Fruit fly (Drosophila melanogaster) whole organism, embryonic: ENCODE measurements around the gene CG3655.
A peak's percentile ranks its signal among the peaks of the same experiment; 100 is the strongest.

Experiments
- Awh ChIP-seq: fragments of 200-800 bp; sonication (Bioruptor generic); IDR thresholded peaks from 2 replicates; pipeline ENCODE4, ENCODE4 v1.3.6; 2022; ENCODE audit warnings: missing biosample characterization, missing genetic modification characterization
- Blimp-1 ChIP-seq: fragments of 200-800 bp; sonication (Bioruptor generic); optimal IDR thresholded peaks from 3 replicates; lab custom pipeline; 2018; ENCODE audit warnings: missing biosample characterization, missing genetic modification characterization, mild to moderate bottlenecking, moderate library complexity, missing genetic modification reagents
- CG10979 ChIP-seq: fragments of 200-800 bp; sonication (Bioruptor generic); optimal IDR thresholded peaks from 2 replicates; lab custom pipeline; 2018; ENCODE audit warnings: missing biosample characterization, mild to moderate bottlenecking, missing genetic modification characterization, moderate library complexity
- CG11398 ChIP-seq: fragments of 200-800 bp; sonication (Bioruptor generic); optimal IDR thresholded peaks from 2 replicates; lab custom pipeline; 2016; ENCODE audit warnings: missing biosample characterization, missing genetic modification characterization
- CG12104 ChIP-seq: fragments of 200-800 bp; sonication (Bioruptor generic); optimal IDR thresholded peaks from 3 replicates; lab custom pipeline; 2016; ENCODE audit warnings: missing biosample characterization, missing genetic modification characterization
- CG12299 ChIP-seq: fragments of 200-800 bp; sonication (Bioruptor generic); optimal IDR thresholded peaks from 2 replicates; lab custom pipeline; 2018; ENCODE audit warnings: missing biosample characterization, mild to moderate bottlenecking, missing genetic modification characterization
- CG13424 ChIP-seq: fragments of 200-800 bp; sonication (Bioruptor generic); optimal IDR thresholded peaks from 2 replicates; lab custom pipeline; 2019; ENCODE audit warnings: missing biosample characterization, mild to moderate bottlenecking, missing genetic modification characterization, moderate library complexity
- CG16813 ChIP-seq: fragments of 200-800 bp; sonication (Bioruptor generic); IDR thresholded peaks from 3 replicates; pipeline ENCODE4 v1.3.6; 2022; ENCODE audit warnings: missing biosample characterization, missing genetic modification characterization; ENCODE audit not compliant: partially characterized antibody
- CG17385 ChIP-seq: fragments of 200-800 bp; sonication (Bioruptor generic); optimal IDR thresholded peaks from 3 replicates; lab custom pipeline; 2018; ENCODE audit warnings: missing biosample characterization, mild to moderate bottlenecking, missing genetic modification characterization
- CG17612 ChIP-seq: fragments of 200-800 bp; sonication (Bioruptor generic); IDR thresholded peaks from 2 replicates; pipeline ENCODE4 v1.3.6; 2022; ENCODE audit warnings: missing biosample characterization, missing genetic modification characterization
- CG18011 ChIP-seq: fragments of 200-800 bp; sonication (Bioruptor generic); optimal IDR thresholded peaks from 2 replicates; lab custom pipeline; 2017; ENCODE audit warnings: missing biosample characterization, missing genetic modification characterization, mild to moderate bottlenecking, moderate library complexity, missing genotype
- CG34422 ChIP-seq: fragments of 200-800 bp; sonication (Bioruptor generic); IDR thresholded peaks from 3 replicates; pipeline ENCODE4 v1.3.6; 2022; ENCODE audit warnings: missing biosample characterization, missing genetic modification characterization
- CG4282 ChIP-seq: fragments of 200-800 bp; sonication (Bioruptor generic); optimal IDR thresholded peaks from 2 replicates; lab custom pipeline; 2016; ENCODE audit warnings: missing biosample characterization, missing genetic modification characterization
- CG4360 ChIP-seq: fragments of 200-800 bp; sonication (Bioruptor generic); IDR thresholded peaks from 2 replicates; pipeline ENCODE4 v1.3.6; 2022; ENCODE audit warnings: missing biosample characterization, missing genetic modification characterization
- CG4617 ChIP-seq: fragments of 200-800 bp; sonication (Bioruptor generic); optimal IDR thresholded peaks from 3 replicates; lab custom pipeline; 2016; ENCODE audit warnings: missing biosample characterization, missing genetic modification characterization, borderline replicate concordance
- CG4730 ChIP-seq: fragments of 200-800 bp; sonication (Bioruptor generic); IDR thresholded peaks from 2 replicates; pipeline ENCODE4 v1.3.6; 2022; ENCODE audit warnings: missing biosample characterization, missing genetic modification characterization
- CG8290 ChIP-seq, 3 experiments: fragments of 200-800 bp; sonication (Bioruptor generic); optimal IDR thresholded peaks; 2 replicates each; lab custom pipeline; 2016 to 2019; ENCODE audit warnings: missing biosample characterization in 3 of 3, missing genetic modification characterization in 3 of 3, mild to moderate bottlenecking in 2 of 3, moderate library complexity in 1 of 3
- CG8765 ChIP-seq: fragments of 200-800 bp; sonication (Bioruptor generic); IDR thresholded peaks from 2 replicates; pipeline ENCODE4 v1.3.6; 2022; ENCODE audit warnings: missing biosample characterization, missing genetic modification characterization
- CG8944 ChIP-seq: fragments of 200-800 bp; sonication (Bioruptor generic); optimal IDR thresholded peaks from 3 replicates; lab custom pipeline; 2016; ENCODE audit warnings: missing biosample characterization, missing genetic modification characterization
- Dp ChIP-seq: fragments of 200-800 bp; sonication (Bioruptor generic); optimal IDR thresholded peaks from 2 replicates; lab custom pipeline; 2018; ENCODE audit warnings: missing biosample characterization, mild to moderate bottlenecking, missing genetic modification characterization, moderate library complexity
- Ets97D ChIP-seq: fragments of 200-800 bp; sonication (Bioruptor generic); optimal IDR thresholded peaks from 3 replicates; lab custom pipeline; 2016; ENCODE audit warnings: missing biosample characterization, missing genetic modification characterization
- Fer2 ChIP-seq: fragments of 200-800 bp; sonication (Bioruptor generic); optimal IDR thresholded peaks from 2 replicates; lab custom pipeline; 2018; ENCODE audit warnings: missing biosample characterization, mild to moderate bottlenecking, missing genetic modification characterization, moderate library complexity
- HLH4C ChIP-seq: fragments of 200-800 bp; sonication (Bioruptor generic); IDR thresholded peaks from 3 replicates; pipeline ENCODE4 v1.3.6; 2022; ENCODE audit warnings: missing biosample characterization, missing genetic modification characterization; ENCODE audit not compliant: partially characterized antibody
- Hr51 ChIP-seq, 2 experiments: fragments of 200-800 bp; sonication (Bioruptor generic); optimal IDR thresholded peaks; 2 replicates in 1 of 2; 3 replicates in 1 of 2; lab custom pipeline; 2016 to 2018; ENCODE audit warnings: missing biosample characterization in 2 of 2, missing genetic modification characterization in 2 of 2, mild to moderate bottlenecking in 1 of 2, moderate library complexity in 1 of 2
- Sox100B ChIP-seq: fragments of 200-800 bp; sonication (Bioruptor generic); optimal IDR thresholded peaks from 3 replicates; lab custom pipeline; 2018; ENCODE audit warnings: missing biosample characterization, mild to moderate bottlenecking, missing genetic modification characterization
- Stat92E ChIP-seq, 3 experiments: fragments of >200 bp in 2 of 3; fragments of 200-800 bp in 1 of 3; sonication (Bioruptor generic) in 1 of 3; optimal IDR thresholded peaks; 2 replicates each; lab custom pipeline; 2017 to 2019; ENCODE audit warnings: missing biosample characterization in 3 of 3, missing genetic modification characterization in 3 of 3, mild to moderate bottlenecking in 1 of 3, moderate library complexity in 1 of 3
- Taf1 ChIP-seq: fragments of 200-800 bp; sonication (Bioruptor generic); IDR thresholded peaks from 2 replicates; pipeline ENCODE4 v1.3.6; 2022; ENCODE audit warnings: missing biosample characterization, missing genetic modification characterization
- Xrp1 ChIP-seq: fragments of 200-800 bp; sonication (Bioruptor generic); IDR thresholded peaks from 2 replicates; pipeline ENCODE4 v1.3.6; 2022; ENCODE audit warnings: missing biosample characterization, missing genetic modification characterization
- amos ChIP-seq: fragments of 200-800 bp; sonication (Bioruptor generic); IDR thresholded peaks from 2 replicates; pipeline ENCODE4 v1.3.6; 2022; ENCODE audit warnings: missing biosample characterization, missing genetic modification characterization; ENCODE audit not compliant: partially characterized antibody
- bbx ChIP-seq: fragments of 200-800 bp; sonication (Bioruptor generic); IDR thresholded peaks from 2 replicates; pipeline ENCODE4 v1.3.6; 2022; ENCODE audit warnings: missing biosample characterization, missing genetic modification characterization; ENCODE audit not compliant: partially characterized antibody
- caup ChIP-seq: fragments of 200-800 bp; sonication (Bioruptor generic); optimal IDR thresholded peaks from 3 replicates; lab custom pipeline; 2017; ENCODE audit warnings: missing biosample characterization, mild to moderate bottlenecking, missing genetic modification characterization, moderate library complexity; ENCODE audit not compliant: severe bottlenecking
- cg ChIP-seq: fragments of 200-800 bp; sonication (Bioruptor generic); optimal IDR thresholded peaks from 3 replicates; lab custom pipeline; 2019; ENCODE audit warnings: missing biosample characterization, mild to moderate bottlenecking, missing genetic modification characterization, moderate library complexity
- dimm ChIP-seq: fragments of 200-800 bp; sonication (Bioruptor generic); IDR thresholded peaks from 2 replicates; pipeline ENCODE4 v1.3.6; 2022; ENCODE audit warnings: missing biosample characterization, missing genetic modification characterization
- en ChIP-seq: fragments of 200-800 bp; sonication (Bioruptor generic); optimal IDR thresholded peaks from 2 replicates; lab custom pipeline; 2016; ENCODE audit warnings: missing biosample characterization, missing genetic modification characterization
- eve ChIP-seq, 2 experiments: fragments of >200 bp; optimal IDR thresholded peaks; 2 replicates each; lab custom pipeline; 2017; ENCODE audit warnings: missing biosample characterization in 2 of 2, missing genetic modification characterization in 2 of 2
- ftz-f1 ChIP-seq: fragments of 200-800 bp; sonication (Bioruptor generic); optimal IDR thresholded peaks from 2 replicates; lab custom pipeline; 2016; ENCODE audit warnings: missing biosample characterization, missing genetic modification characterization
- grn ChIP-seq: fragments of 200-800 bp; sonication (Bioruptor generic); optimal IDR thresholded peaks from 3 replicates; lab custom pipeline; 2017; ENCODE audit warnings: missing biosample characterization, missing genetic modification characterization
- nom ChIP-seq: fragments of 200-800 bp; sonication (Bioruptor generic); optimal IDR thresholded peaks from 2 replicates; lab custom pipeline; 2017; ENCODE audit warnings: missing biosample characterization, missing genetic modification characterization, mild to moderate bottlenecking, moderate library complexity, missing genetic modification reagents
- peb ChIP-seq: fragments of 200-800 bp; sonication (Bioruptor generic); IDR thresholded peaks from 2 replicates; pipeline ENCODE4 v1.3.6; 2022; ENCODE audit warnings: missing biosample characterization, missing genetic modification characterization
- pfk ChIP-seq: fragments of 200-800 bp; sonication (Bioruptor generic); optimal IDR thresholded peaks from 2 replicates; lab custom pipeline; 2018; ENCODE audit warnings: missing biosample characterization, mild to moderate bottlenecking, missing genetic modification characterization, moderate library complexity
- pita ChIP-seq: fragments of 200-800 bp; sonication (Bioruptor generic); optimal IDR thresholded peaks from 2 replicates; lab custom pipeline; 2017; ENCODE audit warnings: missing biosample characterization, mild to moderate bottlenecking, missing genetic modification characterization
- pros ChIP-seq: fragments of 200-800 bp; sonication (Bioruptor generic); optimal IDR thresholded peaks from 3 replicates; lab custom pipeline; 2019; ENCODE audit warnings: missing biosample characterization, mild to moderate bottlenecking, missing genetic modification characterization, moderate library complexity
- rib ChIP-seq: fragments of 200-800 bp; sonication (Bioruptor generic); IDR thresholded peaks from 2 replicates; pipeline ENCODE4 v1.3.6; 2022; ENCODE audit warnings: missing biosample characterization, missing genetic modification characterization
- shn ChIP-seq: fragments of 200-800 bp; sonication (Bioruptor generic); optimal IDR thresholded peaks from 3 replicates; lab custom pipeline; 2016; ENCODE audit warnings: missing biosample characterization, missing genetic modification characterization
- slou ChIP-seq: fragments of 200-800 bp; sonication (Bioruptor generic); optimal IDR thresholded peaks from 3 replicates; lab custom pipeline; 2016; ENCODE audit warnings: missing biosample characterization, missing genetic modification characterization
- slp2 ChIP-seq: fragments of 200-800 bp; sonication (Bioruptor generic); optimal IDR thresholded peaks from 2 replicates; lab custom pipeline; 2016; ENCODE audit warnings: missing biosample characterization, missing genetic modification characterization
- wek ChIP-seq: fragments of 200-800 bp; sonication (Bioruptor generic); optimal IDR thresholded peaks from 3 replicates; lab custom pipeline; 2018; ENCODE audit warnings: missing biosample characterization, mild to moderate bottlenecking, missing genetic modification characterization, moderate library complexity

The CG3655 gene

dm6 chrX:1134053-1135005 is at the start of gene CG3655 (continued):
- TF ChIP-seq CG17612 (no peak), Xrp1 (no peak), Fer2 (tag; lab: Kevin White, UChicago) (no peak), peb (GFP tag; lab: Robert Waterston, UW) (no peak), CG12104 (GFP tag; lab: Kevin White, UChicago) (no peak), CG4360 (peak; percentile 75), CG8765 (no peak), CG4730 (no peak), CG8290 (GFP tag; optimal IDR thresholded peaks at IDR 0.05; lab: Kevin White, UChicago) (no peak), CG8290 (tag; optimal IDR thresholded peaks at IDR 0.05; lab: Kevin White, UChicago) (peak in 1 of 2 experiments; percentile 25), CG8944 (GFP tag; lab: Kevin White, UChicago) (no peak), CG4617 (GFP tag; lab: Kevin White, UChicago) (no peak), rib (GFP tag; lab: Robert Waterston, UW) (0 out of 2 replicates have a peak, but pooled peaks have one; percentile 35), CG13424 (tag; lab: Kevin White, UChicago) (no peak), CG12299 (tag; lab: Kevin White, UChicago) (no peak), en (GFP tag; lab: Kevin White, UChicago) (no peak), wek (GFP tag; lab: Kevin White, UChicago) (no peak), Blimp-1 (GFP tag; lab: Kevin White, UChicago) (no peak), Awh (no peak), Stat92E (GFP tag; optimal IDR thresholded peaks at IDR 0.05; lab: Kevin White, UChicago) (no peak), CG18011 (no peak), eve (GFP tag; optimal IDR thresholded peaks at IDR 0.05; lab: Kevin White, UChicago) (no peak), Dp (GFP tag; lab: Kevin White, UChicago) (no peak), amos (no peak; the same call in 1 of the 2 replicates), CG17385 (GFP tag; lab: Kevin White, UChicago) (peak; percentile 74), pfk (GFP tag; lab: Kevin White, UChicago) (no peak), bbx (GFP tag; lab: Robert Waterston, UW) (0 out of 2 replicates have a peak, but pooled peaks have one; percentile 8), pita (no peak), slp2 (GFP tag; lab: Kevin White, UChicago) (no peak), pros (GFP tag; lab: Kevin White, UChicago) (peak; percentile 54), CG10979 (no peak), CG11398 (no peak), CG16813 (GFP tag; lab: Robert Waterston, UW) (no peak), slou (GFP tag; lab: Kevin White, UChicago) (no peak), shn (GFP tag; lab: Kevin White, UChicago) (no peak), HLH4C (GFP tag; lab: Robert Waterston, UW) (no peak), nom (GFP tag; lab: Kevin White, UChicago) (no peak), grn (GFP tag; lab: Kevin White, UChicago) (peak; percentile 89), CG34422 (peak; percentile 36; the same call in 1 of the 3 replicates), ftz-f1 (no peak), dimm (GFP tag; lab: Robert Waterston, UW) (no peak), Hr51 (GFP tag; optimal IDR thresholded peaks at IDR 0.05; lab: Kevin White, UChicago) (no peak), caup (GFP tag; lab: Kevin White, UChicago) (no peak), Sox100B (no peak), cg (GFP tag; lab: Kevin White, UChicago) (peak; percentile 1), Taf1 (GFP tag; lab: Robert Waterston, UW) (no peak), Ets97D (GFP tag; lab: Kevin White, UChicago) (no peak), CG4282 (GFP tag; lab: Kevin White, UChicago) (no peak)
